Worm (Caenorhabditis elegans): ENCODE measurements around the gene C07E3.4.

The C07E3.4 gene

DNA sequence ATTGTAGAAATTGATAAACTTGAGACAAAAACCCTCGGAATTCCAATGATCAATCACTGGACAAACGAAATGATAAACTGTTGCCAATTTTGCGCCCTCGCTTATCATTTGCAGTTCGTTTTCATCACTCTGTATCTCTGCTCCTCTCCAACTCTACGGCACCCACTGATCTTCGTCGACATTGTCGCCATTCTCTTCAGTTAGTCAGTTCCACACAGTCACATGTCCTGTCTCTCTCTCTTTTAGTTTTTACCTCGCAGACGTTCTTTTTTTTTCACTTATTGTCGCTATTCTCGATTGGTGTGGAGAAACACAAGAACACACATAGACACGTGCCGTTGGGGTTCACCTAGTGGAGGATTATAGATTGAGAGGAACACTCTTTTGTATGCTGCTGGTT, 28.5 kb downstream of the C07E3.4 start:
- TF ChIP-seq mel-28 (tag; optimal IDR thresholded peaks at IDR 0.05; ENCODE audit: borderline replicate concordance) (no peak), ccch-3 (GFP tag; optimal IDR thresholded peaks at IDR 0.05) (no peak), ets-4 (GFP tag; optimal IDR thresholded peaks at IDR 0.05) (peak; percentile 59), pha-4 (tag; optimal IDR thresholded peaks at IDR 0.05) (peak; percentile 82), F10E7.11 (tag; optimal IDR thresholded peaks at IDR 0.05) (no peak), T07F8.4 (tag; optimal IDR thresholded peaks at IDR 0.05) (no peak), egl-44 (GFP tag; IDR thresholded peaks at IDR 0.05) (peak; percentile 66; the same call in 1 of the 2 replicates), ama-1 (optimal IDR thresholded peaks at IDR 0.05) (no peak), ama-1 (GFP tag; optimal IDR thresholded peaks at IDR 0.05) (no peak), C06A6.2 (GFP tag; conservative IDR thresholded peaks at IDR 0.05) (peak; percentile 45; the same call in 1 of the 2 replicates), F49E8.2 (tag; optimal IDR thresholded peaks at IDR 0.05; ENCODE audit: insufficient read depth) (no peak), hrde-1 (tag; optimal IDR thresholded peaks at IDR 0.05; ENCODE audit: borderline replicate concordance) (no peak), dox-1 (GFP tag; IDR thresholded peaks at IDR 0.05) (peak; percentile 48; the same call in 1 of the 2 replicates), Y67H2A.10 (GFP tag; conservative IDR thresholded peaks at IDR 0.05) (no peak), F23B12.7 (tag; optimal IDR thresholded peaks at IDR 0.05; ENCODE audit: insufficient read depth) (no peak), F39B2.1 (GFP tag; IDR thresholded peaks at IDR 0.05) (no peak), Y95B8A.8 (GFP tag; IDR thresholded peaks at IDR 0.05) (no peak), him-1 (tag; optimal IDR thresholded peaks at IDR 0.05) (no peak), attf-5 (GFP tag; optimal IDR thresholded peaks at IDR 0.05) (peak; percentile 69), ztf-25 (GFP tag; IDR thresholded peaks at IDR 0.05) (no peak), F52B5.7 (tag; optimal IDR thresholded peaks at IDR 0.05) (no peak), ztf-28 (GFP tag; IDR thresholded peaks at IDR 0.05) (no peak), unc-62 (GFP tag; optimal IDR thresholded peaks at IDR 0.05) (peak; percentile 25), K12H6.12 (tag; optimal IDR thresholded peaks at IDR 0.05) (peak; percentile 43), cebp-1 (GFP tag; IDR thresholded peaks at IDR 0.05) (peak; percentile 8; the same call in 1 of the 2 replicates), cebp-1 (tag; optimal IDR thresholded peaks at IDR 0.05) (peak; percentile 73), Y53G8AR.9 (GFP tag; conservative IDR thresholded peaks at IDR 0.05) (peak; percentile 6; the same call in 1 of the 2 replicates), snpc-4 (GFP tag; optimal IDR thresholded peaks at IDR 0.05) (no peak), snpc-4 (tag; optimal IDR thresholded peaks at IDR 0.05) (peak in 3 of 4 experiments; percentile 27 to 57 (median 32)), B0261.1 (tag; optimal IDR thresholded peaks at IDR 0.05) (no peak), B0035.1 (tag; optimal IDR thresholded peaks at IDR 0.05) (no peak), lin-54 (GFP tag; optimal IDR thresholded peaks at IDR 0.05) (peak; percentile 42), lsy-27 (tag; optimal IDR thresholded peaks at IDR 0.05; ENCODE audit: borderline replicate concordance, insufficient read depth) (no peak), F57C9.4 (tag; optimal IDR thresholded peaks at IDR 0.05) (no peak), sea-2 (GFP tag; IDR thresholded peaks at IDR 0.05) (no peak), hsf-1 (GFP tag; IDR thresholded peaks at IDR 0.05) (0 out of 2 replicates have a peak, but pooled peaks have one; percentile 43), ceh-100 (GFP tag; IDR thresholded peaks at IDR 0.05) (no peak), nfya-1 (tag; optimal IDR thresholded peaks at IDR 0.05; ENCODE audit: borderline replicate concordance, insufficient read depth) (no peak), pbrm-1 (GFP tag; IDR thresholded peaks at IDR 0.05) (peak; percentile 59; the same call in 1 of the 2 replicates), mcd-1 (GFP tag; IDR thresholded peaks at IDR 0.05) (peak; percentile 34), lsl-1 (GFP tag; optimal IDR thresholded peaks at IDR 0.05) (no peak), ceh-79 (tag; optimal IDR thresholded peaks at IDR 0.05) (no peak), D2030.7 (GFP tag; IDR thresholded peaks at IDR 0.05) (no peak), mxl-1 (tag; optimal IDR thresholded peaks at IDR 0.05) (no peak), hlh-12 (tag; optimal IDR thresholded peaks at IDR 0.05) (no peak), nhr-179 (tag; optimal IDR thresholded peaks at IDR 0.05) (no peak), sptf-2 (GFP tag; optimal IDR thresholded peaks at IDR 0.05) (no peak), ztf-6 (GFP tag; IDR thresholded peaks at IDR 0.05) (no peak), egrh-3 (GFP tag; IDR thresholded peaks at IDR 0.05) (no peak)

All from whole organism, young adult.